Fruit fly (Drosophila melanogaster): ENCODE results near the gene Boh2.
A peak's percentile ranks its signal among the peaks of the same experiment; 100 is the strongest.

Gene Boh2

DNA sequence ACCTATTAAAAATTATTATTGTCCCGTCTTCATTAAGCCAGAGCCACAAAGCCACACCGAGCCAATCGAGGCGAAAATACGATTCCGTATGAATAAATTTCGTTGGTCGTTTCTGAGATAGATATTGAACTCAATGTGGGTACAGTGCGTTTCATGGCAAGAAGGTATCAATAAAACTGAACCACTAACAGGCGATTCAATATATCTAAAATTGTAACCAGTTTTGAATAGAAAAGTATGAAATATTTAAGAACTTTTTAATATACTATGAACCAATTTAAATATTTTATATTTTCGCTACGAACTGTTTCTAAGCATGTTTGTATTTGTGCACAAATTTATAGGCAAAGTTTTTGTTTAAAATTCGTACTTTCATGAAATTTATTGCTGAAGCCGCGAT lies 20.2 kb downstream of the Boh2 start:
- no peak for TF ChIP-seq Pif1B (GFP tag; optimal IDR thresholded peaks at IDR 0.05)
- TF ChIP-seq EcR (GFP tag; optimal IDR thresholded peaks at IDR 0.05), result no peak
- TF ChIP-seq CG8301 (tag; optimal IDR thresholded peaks at IDR 0.05), result no peak
- TF ChIP-seq CG4496 (GFP tag; IDR thresholded peaks at IDR 0.05), result no peak
- TF ChIP-seq Ets98B (GFP tag; IDR thresholded peaks at IDR 0.05), result no peak

DNA sequence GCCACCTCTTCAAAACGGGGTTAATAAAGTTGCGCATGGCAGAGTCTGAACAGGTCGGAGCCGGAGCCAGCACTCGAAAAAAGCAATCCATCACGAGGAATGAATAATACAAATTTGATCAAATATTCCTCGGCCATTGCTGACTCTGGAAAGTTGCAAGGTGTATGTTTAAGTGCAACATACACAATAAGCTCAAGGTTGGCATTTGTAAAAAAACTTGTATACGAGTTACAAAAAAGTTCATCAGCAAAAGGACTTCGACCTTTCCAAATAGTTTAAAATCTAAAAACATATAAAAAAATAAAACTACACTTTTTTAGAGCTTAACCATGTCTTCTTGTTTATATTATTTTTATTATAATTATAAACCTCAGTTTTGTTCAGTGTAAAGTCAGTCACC lies 21.9 kb downstream of the Boh2 start:
- TF ChIP-seq CG34367 (tag; optimal IDR thresholded peaks at IDR 0.05) (no peak), Pif1A (GFP tag; optimal IDR thresholded peaks at IDR 0.05) (no peak), CG12605 (GFP tag; IDR thresholded peaks at IDR 0.05) (no peak), CG9948 (tag; optimal IDR thresholded peaks at IDR 0.05) (peak; percentile 24), CG13204 (GFP tag; optimal IDR thresholded peaks at IDR 0.05) (no peak), CG14655 (GFP tag; optimal IDR thresholded peaks at IDR 0.05) (peak; percentile 50), Snoo (tag; optimal IDR thresholded peaks at IDR 0.05) (no peak), Ets98B (GFP tag; IDR thresholded peaks at IDR 0.05) (no peak), gl (tag; optimal IDR thresholded peaks at IDR 0.05) (no peak), D1 (tag; optimal IDR thresholded peaks at IDR 0.05) (no peak), CG8159 (tag; optimal IDR thresholded peaks at IDR 0.05) (peak; percentile 42), CG8301 (tag; optimal IDR thresholded peaks at IDR 0.05) (peak; percentile 15), fd96Ca (GFP tag; IDR thresholded peaks at IDR 0.05) (no peak), CG10348 (GFP tag; IDR thresholded peaks at IDR 0.05) (no peak), CG4496 (GFP tag; IDR thresholded peaks at IDR 0.05) (no peak), CG17806 (tag; optimal IDR thresholded peaks at IDR 0.05) (peak; percentile 32), CG32121 (GFP tag; IDR thresholded peaks at IDR 0.05) (no peak), EcR (GFP tag; optimal IDR thresholded peaks at IDR 0.05) (no peak), Pif1B (GFP tag; optimal IDR thresholded peaks at IDR 0.05) (no peak), rn (GFP tag; IDR thresholded peaks at IDR 0.05) (no peak), CG15710 (tag; optimal IDR thresholded peaks at IDR 0.05) (peak; percentile 13)

DNA sequence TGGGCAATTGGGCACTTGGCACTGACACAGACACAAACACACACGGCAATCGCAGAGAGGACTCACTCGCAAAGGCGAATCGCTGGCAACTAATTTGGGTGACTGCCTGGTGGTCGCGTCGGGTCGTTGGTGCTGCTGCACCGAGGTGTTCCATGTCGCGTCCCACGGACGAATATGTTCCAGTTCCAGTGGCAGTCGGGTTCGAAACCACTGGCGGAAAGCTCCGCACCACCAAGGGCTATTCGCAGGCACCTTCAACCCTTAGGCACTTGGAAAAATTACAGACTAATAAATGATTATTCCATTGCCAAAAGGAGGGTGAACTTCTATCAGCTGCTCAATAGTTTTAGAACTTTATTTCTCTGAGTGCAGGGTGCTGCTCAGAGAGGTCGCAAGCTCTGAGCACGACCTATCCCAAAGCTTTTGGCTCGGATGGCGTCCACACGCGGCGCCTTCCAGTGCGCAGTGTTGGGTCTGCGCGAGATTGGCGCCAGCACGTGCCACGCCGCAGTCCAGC lies 24.7 kb downstream of the Boh2 start, which contains the start of gene Ca-beta:
Gene Ca-beta, minus strand, starts transcription at position 51 of the 517 bp plus-strand sequence.
- TF ChIP-seq CG13204 (GFP tag; optimal IDR thresholded peaks at IDR 0.05) (no peak), CG15710 (tag; optimal IDR thresholded peaks at IDR 0.05) (no peak), Pif1A (GFP tag; optimal IDR thresholded peaks at IDR 0.05) (peak; percentile 32), Snoo (tag; optimal IDR thresholded peaks at IDR 0.05) (no peak), CG32121 (GFP tag; IDR thresholded peaks at IDR 0.05) (0 out of 2 replicates have a peak, but pooled peaks have one; percentile 27), CG34367 (tag; optimal IDR thresholded peaks at IDR 0.05) (no peak), Ets98B (GFP tag; IDR thresholded peaks at IDR 0.05) (peak; percentile 18; the same call in 1 of the 2 replicates), gl (tag; optimal IDR thresholded peaks at IDR 0.05) (no peak), CG14655 (GFP tag; optimal IDR thresholded peaks at IDR 0.05) (peak; percentile 21), CG12605 (GFP tag; IDR thresholded peaks at IDR 0.05) (0 out of 2 replicates have a peak, but pooled peaks have one; percentile 15), fd96Ca (GFP tag; IDR thresholded peaks at IDR 0.05) (peak; percentile 48; the same call in 1 of the 3 replicates)

DNA sequence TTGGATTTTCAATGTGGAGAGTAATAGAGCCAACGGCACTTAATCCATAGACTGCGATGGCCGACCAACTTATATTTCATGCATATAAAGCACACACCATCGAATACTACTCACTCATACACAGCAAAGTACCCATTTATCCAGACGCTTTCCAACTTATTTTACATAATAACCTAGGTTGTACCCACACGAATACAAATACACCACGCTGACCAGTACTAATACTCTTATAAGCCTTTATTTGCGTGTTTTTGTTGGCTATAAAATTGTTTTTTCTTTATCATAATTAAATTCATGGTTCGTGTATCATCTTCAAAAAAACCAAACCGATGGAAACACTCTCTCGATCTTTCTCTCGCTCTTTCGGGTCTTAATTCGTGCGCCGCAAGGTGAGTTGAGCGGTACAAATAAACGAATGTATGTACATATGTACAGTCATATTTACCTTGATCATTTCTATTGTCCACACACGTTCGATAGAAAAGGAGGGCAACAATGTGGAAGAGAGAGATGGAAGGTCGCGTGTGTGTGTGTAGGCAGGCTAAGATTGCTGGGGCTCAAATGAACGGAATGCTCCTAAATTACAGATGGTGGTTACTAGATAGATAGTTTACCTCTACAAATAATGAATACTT lies 27.9 kb downstream of the Boh2 start:
- no peak for TF ChIP-seq CG14655 (GFP tag; optimal IDR thresholded peaks at IDR 0.05)
- no peak for TF ChIP-seq Snoo (tag; optimal IDR thresholded peaks at IDR 0.05)
- no peak for TF ChIP-seq fd96Ca (GFP tag; IDR thresholded peaks at IDR 0.05)
- no peak for TF ChIP-seq CG13204 (GFP tag; optimal IDR thresholded peaks at IDR 0.05)
- no peak for TF ChIP-seq EcR (GFP tag; optimal IDR thresholded peaks at IDR 0.05)
- TF ChIP-seq CG12605 (GFP tag; IDR thresholded peaks at IDR 0.05), result no peak
- TF ChIP-seq Pif1A (GFP tag; optimal IDR thresholded peaks at IDR 0.05), result no peak
- TF ChIP-seq CG34367 (tag; optimal IDR thresholded peaks at IDR 0.05), result no peak

DNA sequence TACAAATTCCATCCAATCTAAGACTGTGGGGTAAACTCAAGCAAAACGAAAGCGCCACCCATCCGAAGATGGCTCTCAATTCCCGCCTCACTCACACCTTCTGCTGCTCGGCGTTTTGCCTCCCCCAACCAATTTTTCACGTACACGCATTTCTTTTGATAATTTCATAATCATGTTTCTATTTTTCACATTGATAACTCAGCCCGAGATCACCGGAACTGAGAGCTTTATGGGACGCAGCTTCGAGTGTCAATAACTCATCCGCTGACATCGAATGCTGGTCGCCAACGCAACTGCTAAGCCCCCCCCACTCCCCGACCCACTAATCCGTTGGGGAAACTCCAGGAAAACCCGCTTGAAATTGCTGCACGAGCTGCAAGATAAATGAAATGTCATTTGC lies 28.6 kb downstream of the Boh2 start:
- no peak for TF ChIP-seq CG14655 (GFP tag; optimal IDR thresholded peaks at IDR 0.05)
- no peak for TF ChIP-seq rn (GFP tag; IDR thresholded peaks at IDR 0.05)
- no peak for TF ChIP-seq fd96Ca (GFP tag; IDR thresholded peaks at IDR 0.05)
- TF ChIP-seq Snoo (tag; optimal IDR thresholded peaks at IDR 0.05), result no peak
- no peak for TF ChIP-seq CG13204 (GFP tag; optimal IDR thresholded peaks at IDR 0.05)
- no peak for TF ChIP-seq CG15710 (tag; optimal IDR thresholded peaks at IDR 0.05)
- TF ChIP-seq gl (tag; optimal IDR thresholded peaks at IDR 0.05), result no peak
- no peak for TF ChIP-seq Ets98B (GFP tag; IDR thresholded peaks at IDR 0.05)
- no peak for TF ChIP-seq Pif1B (GFP tag; optimal IDR thresholded peaks at IDR 0.05)
- TF ChIP-seq CG4496 (GFP tag; IDR thresholded peaks at IDR 0.05), result no peak
- TF ChIP-seq Pif1A (GFP tag; optimal IDR thresholded peaks at IDR 0.05), result no peak
- TF ChIP-seq CG8159 (tag; optimal IDR thresholded peaks at IDR 0.05), result no peak
- TF ChIP-seq CG34367 (tag; optimal IDR thresholded peaks at IDR 0.05), result no peak
- no peak for TF ChIP-seq CG10348 (GFP tag; IDR thresholded peaks at IDR 0.05)
- TF ChIP-seq CG17806 (tag; optimal IDR thresholded peaks at IDR 0.05), result no peak
- TF ChIP-seq CG12605 (GFP tag; IDR thresholded peaks at IDR 0.05), result no peak
- no peak for TF ChIP-seq D1 (tag; optimal IDR thresholded peaks at IDR 0.05)
- no peak for TF ChIP-seq CG8301 (tag; optimal IDR thresholded peaks at IDR 0.05)

Measured in whole organism, pupa.